Fruit fly (Drosophila melanogaster) S2 (cell line): Measurements from ENCODE around the gene Dhc93AB.

Experiments
- CG8478 ChIP-seq: fragments of >200 bp; optimal IDR thresholded peaks from 2 replicates; lab custom pipeline; 2018
- CTCF ChIP-seq, 2 experiments: fragments of >200 bp; optimal IDR thresholded peaks; 2 replicates each; lab custom pipeline; 2018

dm6 chr3R:21089416-21089815 is 47.1 kb upstream of the Dhc93AB start:
- no peak for TF ChIP-seq CG8478 (lab: Kevin White, UChicago)
- no peak for TF ChIP-seq CTCF (optimal IDR thresholded peaks at IDR 0.05; lab: Kevin White, UChicago)
